Fruit fly (Drosophila melanogaster): ENCODE data around the gene Sgs8.
A peak's percentile ranks its signal among the peaks of the same experiment; 100 is the strongest.

Sgs8 gene

dm6 chr3L:11487327-11487973 lies 21.7 kb downstream of the Sgs8 start, which contains the start of gene chrb (continued):
- TF ChIP-seq CG4360 (GFP tag; IDR thresholded peaks at IDR 0.05), result peak; percentile 79
- TF ChIP-seq Usf (GFP tag; optimal IDR thresholded peaks at IDR 0.05), result no peak
- TF ChIP-seq CG12744 (GFP tag; optimal IDR thresholded peaks at IDR 0.05), result no peak
- TF ChIP-seq CG11085 (GFP tag; IDR thresholded peaks at IDR 0.05), result no peak
- TF ChIP-seq CG14965 (GFP tag; optimal IDR thresholded peaks at IDR 0.05; ENCODE audit: borderline replicate concordance), result no peak
- peak; percentile 49 for TF ChIP-seq dmrt99B (tag; optimal IDR thresholded peaks at IDR 0.05)
- peak; percentile 61 for TF ChIP-seq CG6765 (GFP tag; optimal IDR thresholded peaks at IDR 0.05)
- TF ChIP-seq Oaz (GFP tag; IDR thresholded peaks at IDR 0.05), result no peak
- TF ChIP-seq MBD-R2 (GFP tag; IDR thresholded peaks at IDR 0.05), result no peak
- peak; percentile 69 for TF ChIP-seq gsb-n (tag; optimal IDR thresholded peaks at IDR 0.05)
- TF ChIP-seq otp (GFP tag; IDR thresholded peaks at IDR 0.05), result peak; percentile 76; the same call in 2 of the 3 replicates
- TF ChIP-seq fu2 (GFP tag; optimal IDR thresholded peaks at IDR 0.05), result no peak
- TF ChIP-seq CG15696 (tag; optimal IDR thresholded peaks at IDR 0.05), result no peak
- TF ChIP-seq CG6689 (GFP tag; IDR thresholded peaks at IDR 0.05), result no peak
- TF ChIP-seq CG11695 (GFP tag; IDR thresholded peaks at IDR 0.05), result peak; percentile 41; the same call in 1 of the 3 replicates
- peak; percentile 37 for TF ChIP-seq CTCF (GFP tag; optimal IDR thresholded peaks at IDR 0.05)
- TF ChIP-seq CG7963 (GFP tag; IDR thresholded peaks at IDR 0.05; ENCODE audit: partially characterized antibody), result 0 out of 3 replicates have a peak, but pooled peaks have one; percentile 38
- TF ChIP-seq pita (GFP tag; optimal IDR thresholded peaks at IDR 0.05), result no peak
- TF ChIP-seq bowl (GFP tag; IDR thresholded peaks at IDR 0.05), result no peak
- TF ChIP-seq Gsc (GFP tag; IDR thresholded peaks at IDR 0.05), result no peak
- no peak for TF ChIP-seq zen (tag; optimal IDR thresholded peaks at IDR 0.05)
- TF ChIP-seq Sry-β (GFP tag; optimal IDR thresholded peaks at IDR 0.05), result no peak
- TF ChIP-seq Sin3A (optimal IDR thresholded peaks at IDR 0.05), result no peak
- peak; percentile 39 for TF ChIP-seq jumu (GFP tag; optimal IDR thresholded peaks at IDR 0.05)
- TF ChIP-seq NC2α (GFP tag; optimal IDR thresholded peaks at IDR 0.05), result peak; percentile 77
- peak; percentile 39; the same call in 1 of the 2 replicates for TF ChIP-seq inv (GFP tag; IDR thresholded peaks at IDR 0.05; ENCODE audit: partially characterized antibody)
- TF ChIP-seq Neu2 (GFP tag; optimal IDR thresholded peaks at IDR 0.05; ENCODE audit: borderline replicate concordance), result no peak
- TF ChIP-seq chm (GFP tag; IDR thresholded peaks at IDR 0.05), result peak; percentile 97
- peak; percentile 53 for TF ChIP-seq ems (GFP tag; optimal IDR thresholded peaks at IDR 0.05)
- no peak for TF ChIP-seq sim (GFP tag; IDR thresholded peaks at IDR 0.05)
- peak; percentile 42 for TF ChIP-seq nau (GFP tag; optimal IDR thresholded peaks at IDR 0.05)
- peak; percentile 4 for TF ChIP-seq pum (GFP tag; optimal IDR thresholded peaks at IDR 0.05)
- TF ChIP-seq Hr39 (optimal IDR thresholded peaks at IDR 0.05), result no peak
- TF ChIP-seq luna (GFP tag; optimal IDR thresholded peaks at IDR 0.05), result no peak
- TF ChIP-seq ap (GFP tag; IDR thresholded peaks at IDR 0.05), result no peak
- peak; percentile 95 to 98 for TF ChIP-seq Trl (optimal IDR thresholded peaks at IDR 0.05)
- peak; percentile 76 for TF ChIP-seq Trl (GFP tag; optimal IDR thresholded peaks at IDR 0.05)
- TF ChIP-seq esg (GFP tag; conservative IDR thresholded peaks at IDR 0.05), result no peak
- no peak for TF ChIP-seq ac (GFP tag; optimal IDR thresholded peaks at IDR 0.05)
- peak; percentile 9 for TF ChIP-seq yki (optimal IDR thresholded peaks at IDR 0.05)
- TF ChIP-seq Mes4 (GFP tag; optimal IDR thresholded peaks at IDR 0.05), result peak; percentile 50
- TF ChIP-seq da (GFP tag; optimal IDR thresholded peaks at IDR 0.05), result peak; percentile 19
- peak; percentile 35 for TF ChIP-seq CG8089 (GFP tag; optimal IDR thresholded peaks at IDR 0.05)
- peak; percentile 74 for TF ChIP-seq NC2β (GFP tag; optimal IDR thresholded peaks at IDR 0.05)
- TF ChIP-seq CG11398 (GFP tag; optimal IDR thresholded peaks at IDR 0.05), result peak; percentile 43
- TF ChIP-seq D (optimal IDR thresholded peaks at IDR 0.05), result no peak
- TF ChIP-seq D (GFP tag; optimal IDR thresholded peaks at IDR 0.05), result peak; percentile 24
- TF ChIP-seq hb (GFP tag; IDR thresholded peaks at IDR 0.05; ENCODE audit: partially characterized antibody), result no peak
- peak; percentile 52; the same call in 1 of the 3 replicates for TF ChIP-seq sr (GFP tag; IDR thresholded peaks at IDR 0.05)
- TF ChIP-seq zfh2 (GFP tag; optimal IDR thresholded peaks at IDR 0.05), result no peak
- peak; percentile 20 for TF ChIP-seq Sry-δ (GFP tag; optimal IDR thresholded peaks at IDR 0.05)
- peak; percentile 45 for TF ChIP-seq CG12299 (tag; optimal IDR thresholded peaks at IDR 0.05)
- TF ChIP-seq CG17361 (GFP tag; IDR thresholded peaks at IDR 0.05), result no peak
